Worm (Caenorhabditis elegans) whole organism, L2 larva: ENCODE measurements around the gene srh-279.

Source experiments
- C34F6.9 ChIP-seq: fragments of 150-350 bp; optimal IDR thresholded peaks from 2 replicates; lab custom pipeline; 2014; ENCODE audit warnings: missing biosample characterization, missing genetic modification characterization
- F13H6.1 ChIP-seq: sonication (generic microtip); optimal IDR thresholded peaks from 2 replicates; lab custom pipeline; 2016; ENCODE audit warnings: missing genetic modification characterization, missing compliant biosample characterization
- R02D3.7 ChIP-seq: fragments of 150-350 bp; optimal IDR thresholded peaks from 2 replicates; lab custom pipeline; 2014; ENCODE audit warnings: missing biosample characterization, missing genetic modification characterization
- Y55F3AM.14 ChIP-seq: fragments of 200-800 bp; sonication (Bioruptor generic); optimal IDR thresholded peaks from 2 replicates; lab custom pipeline; 2018; ENCODE audit warnings: mild to moderate bottlenecking, missing genetic modification characterization, missing compliant biosample characterization
- alr-1 ChIP-seq: fragments of 150-350 bp; optimal IDR thresholded peaks from 2 replicates; lab custom pipeline; 2014; ENCODE audit warnings: missing biosample characterization, missing genetic modification characterization
- aly-2 ChIP-seq: fragments of 150-350 bp; optimal IDR thresholded peaks from 2 replicates; lab custom pipeline; 2014; ENCODE audit warnings: missing biosample characterization, missing genetic modification characterization
- ama-1 ChIP-seq: fragments of 150-350 bp; optimal IDR thresholded peaks from 2 replicates; lab custom pipeline; 2018; ENCODE audit warnings: inconsistent platforms
- blmp-1 ChIP-seq: sonication (generic microtip); optimal IDR thresholded peaks from 2 replicates; lab custom pipeline; 2017; ENCODE audit warnings: missing genetic modification characterization, mild to moderate bottlenecking, missing compliant biosample characterization, antibody characterized with exemption, moderate library complexity; ENCODE audit not compliant: insufficient read depth
- ceh-16 ChIP-seq: fragments of 150-350 bp; optimal IDR thresholded peaks from 2 replicates; lab custom pipeline; 2014; ENCODE audit warnings: missing biosample characterization, missing genetic modification characterization
- ceh-82 ChIP-seq: fragments of 150-350 bp; optimal IDR thresholded peaks from 2 replicates; lab custom pipeline; 2014; ENCODE audit warnings: missing biosample characterization, missing genetic modification characterization
- crh-2 ChIP-seq: sonication (generic microtip); optimal IDR thresholded peaks from 2 replicates; lab custom pipeline; 2017; ENCODE audit warnings: missing biosample characterization, missing genetic modification characterization
- dmd-4 ChIP-seq: sonication (generic microtip); optimal IDR thresholded peaks from 2 replicates; lab custom pipeline; 2017; ENCODE audit warnings: missing biosample characterization, missing genetic modification characterization
- egl-27 ChIP-seq: sonication (generic microtip); optimal IDR thresholded peaks from 3 replicates; lab custom pipeline; 2017; ENCODE audit warnings: missing biosample characterization, missing genetic modification reagents, missing genetic modification characterization
- elt-1 ChIP-seq: fragments of 150-350 bp; optimal IDR thresholded peaks from 2 replicates; lab custom pipeline; 2014; ENCODE audit warnings: missing biosample characterization, missing genetic modification characterization
- elt-3 ChIP-seq: sonication (generic microtip); optimal IDR thresholded peaks from 2 replicates; lab custom pipeline; 2017; ENCODE audit warnings: missing biosample characterization, missing genetic modification characterization
- fos-1 ChIP-seq: fragments of 150-350 bp; optimal IDR thresholded peaks from 2 replicates; lab custom pipeline; 2014; ENCODE audit warnings: missing biosample characterization, missing genetic modification characterization
- gmeb-1 ChIP-seq: fragments of 150-350 bp; optimal IDR thresholded peaks from 2 replicates; lab custom pipeline; 2014; ENCODE audit warnings: missing biosample characterization, missing genetic modification characterization
- lin-13 ChIP-seq: fragments of 150-350 bp; optimal IDR thresholded peaks from 2 replicates; lab custom pipeline; 2014; ENCODE audit warnings: missing biosample characterization, missing genetic modification reagents, missing genetic modification characterization
- lin-39 ChIP-seq: fragments of 150-350 bp; optimal IDR thresholded peaks from 2 replicates; lab custom pipeline; 2014; ENCODE audit warnings: missing biosample characterization, missing genetic modification reagents, missing genetic modification characterization
- lsy-2 ChIP-seq, 2 experiments: fragments of 150-350 bp in 1 of 2; sonication (generic microtip) in 1 of 2; optimal IDR thresholded peaks; 2 replicates each; lab custom pipeline; 2014 to 2017; ENCODE audit warnings: missing biosample characterization in 2 of 2, missing genetic modification characterization in 2 of 2
- mab-5 ChIP-seq: fragments of 150-350 bp; optimal IDR thresholded peaks from 2 replicates; lab custom pipeline; 2014; ENCODE audit warnings: missing biosample characterization, missing genetic modification characterization
- mbf-1 ChIP-seq: sonication (generic microtip); optimal IDR thresholded peaks from 2 replicates; lab custom pipeline; 2017; ENCODE audit warnings: missing biosample characterization, missing genetic modification characterization
- mdl-1 ChIP-seq, 2 experiments: fragments of 150-350 bp in 1 of 2; sonication (generic microtip) in 1 of 2; optimal IDR thresholded peaks; 2 replicates each; lab custom pipeline; 2017; ENCODE audit warnings: missing biosample characterization in 2 of 2, missing genetic modification characterization in 2 of 2
- nhr-10 ChIP-seq: sonication (generic microtip); optimal IDR thresholded peaks from 2 replicates; lab custom pipeline; 2017; ENCODE audit warnings: missing biosample characterization, missing genetic modification characterization
- nhr-11 ChIP-seq: fragments of 150-350 bp; optimal IDR thresholded peaks from 2 replicates; lab custom pipeline; 2014; ENCODE audit warnings: missing biosample characterization, missing genetic modification characterization
- nhr-129 ChIP-seq: fragments of 150-350 bp; optimal IDR thresholded peaks from 2 replicates; lab custom pipeline; 2014; ENCODE audit warnings: missing biosample characterization, missing genetic modification characterization
- nhr-21 ChIP-seq: fragments of 150-350 bp; optimal IDR thresholded peaks from 2 replicates; lab custom pipeline; 2014; ENCODE audit warnings: missing biosample characterization, missing genetic modification characterization
- nhr-23 ChIP-seq: fragments of 150-350 bp; optimal IDR thresholded peaks from 2 replicates; lab custom pipeline; 2014; ENCODE audit warnings: missing biosample characterization, missing genetic modification reagents, missing genetic modification characterization
- nhr-237 ChIP-seq: fragments of 150-350 bp; optimal IDR thresholded peaks from 2 replicates; lab custom pipeline; 2014; ENCODE audit warnings: missing biosample characterization, missing genetic modification characterization
- nhr-25 ChIP-seq: fragments of 150-350 bp; sonication (generic microtip); optimal IDR thresholded peaks from 3 replicates; lab custom pipeline; 2014; ENCODE audit warnings: missing biosample characterization, missing genetic modification characterization
- nhr-77 ChIP-seq: fragments of 150-350 bp; optimal IDR thresholded peaks from 2 replicates; lab custom pipeline; 2014; ENCODE audit warnings: missing biosample characterization, missing genetic modification characterization
- sem-4 ChIP-seq: fragments of 150-350 bp; optimal IDR thresholded peaks from 2 replicates; lab custom pipeline; 2014; ENCODE audit warnings: missing biosample characterization, missing genetic modification reagents, missing genetic modification characterization
- skn-1 ChIP-seq: sonication (generic microtip); optimal IDR thresholded peaks from 2 replicates; lab custom pipeline; 2017; ENCODE audit warnings: missing biosample characterization, missing genetic modification characterization
- sma-3 ChIP-seq: sonication (generic microtip); optimal IDR thresholded peaks from 2 replicates; lab custom pipeline; 2016; ENCODE audit warnings: missing genetic modification reagents, missing genetic modification characterization, missing compliant biosample characterization
- sma-9 ChIP-seq, 2 experiments: fragments of 150-350 bp in 1 of 2; sonication (generic microtip) in 1 of 2; optimal IDR thresholded peaks; 2 replicates each; lab custom pipeline; 2014 to 2016; ENCODE audit warnings: missing genetic modification characterization in 2 of 2, mild to moderate bottlenecking in 1 of 2, missing biosample characterization in 1 of 2, missing compliant biosample characterization in 1 of 2, missing genetic modification reagents in 1 of 2, moderate library complexity in 1 of 2
- snpc-4 ChIP-seq: fragments of 150-350 bp; optimal IDR thresholded peaks from 2 replicates; lab custom pipeline; 2014; ENCODE audit warnings: missing biosample characterization, missing genetic modification characterization
- unc-39 ChIP-seq: fragments of 150-350 bp; optimal IDR thresholded peaks from 2 replicates; lab custom pipeline; 2014; ENCODE audit warnings: missing biosample characterization, missing genetic modification characterization
- unc-62 ChIP-seq: fragments of 150-350 bp; optimal IDR thresholded peaks from 2 replicates; lab custom pipeline; 2014; ENCODE audit warnings: missing biosample characterization, missing genetic modification reagents, missing genetic modification characterization
- ztf-1 ChIP-seq: fragments of 200-800 bp; sonication (Bioruptor generic); conservative IDR thresholded peaks from 2 replicates; pipeline ENCODE4 v1.3.6; 2022; ENCODE audit warnings: missing genetic modification characterization, missing compliant biosample characterization
- ztf-11 ChIP-seq: sonication (generic microtip); optimal IDR thresholded peaks from 2 replicates; lab custom pipeline; 2017; ENCODE audit warnings: missing biosample characterization, missing genetic modification characterization

Gene srh-279

DNA sequence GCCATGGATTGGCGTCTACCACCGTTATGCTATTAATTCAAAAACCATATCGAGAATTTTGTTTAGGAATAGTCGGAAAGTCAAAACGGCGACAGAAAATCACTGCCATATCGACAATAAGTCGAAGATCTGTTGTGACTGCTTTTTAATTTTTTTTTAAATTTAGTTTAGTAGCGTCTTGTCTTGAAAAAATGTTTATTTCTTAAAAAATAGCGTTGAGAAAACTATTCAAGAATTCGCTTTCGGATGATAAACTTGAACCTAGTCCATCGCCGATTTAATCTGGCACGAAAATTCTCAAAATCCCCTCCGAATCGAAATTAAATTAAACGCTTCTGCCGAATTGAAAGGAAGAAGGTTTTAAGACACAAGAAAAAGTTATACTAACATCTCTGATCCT lies at the start of gene srh-279:
srh-279 (plus strand) TSS at position 301 of the 400 bp plus-strand sequence.
- TF ChIP-seq Y55F3AM.14 (no peak), ama-1 (lab: Kevin White, UChicago) (no peak), nhr-25 (no peak), unc-62 (GFP tag; lab: Kevin White, UChicago) (no peak), lsy-2 (tag; optimal IDR thresholded peaks at IDR 0.05; lab: Kevin White, UChicago) (no peak), nhr-23 (tag; lab: Kevin White, UChicago) (no peak), sem-4 (tag; lab: Kevin White, UChicago) (no peak), mbf-1 (tag; lab: Kevin White, UChicago) (no peak), sma-9 (GFP tag; optimal IDR thresholded peaks at IDR 0.05; lab: Kevin White, UChicago) (no peak), sma-9 (tag; optimal IDR thresholded peaks at IDR 0.05; lab: Kevin White, UChicago) (no peak), nhr-11 (no peak), nhr-10 (no peak)

DNA sequence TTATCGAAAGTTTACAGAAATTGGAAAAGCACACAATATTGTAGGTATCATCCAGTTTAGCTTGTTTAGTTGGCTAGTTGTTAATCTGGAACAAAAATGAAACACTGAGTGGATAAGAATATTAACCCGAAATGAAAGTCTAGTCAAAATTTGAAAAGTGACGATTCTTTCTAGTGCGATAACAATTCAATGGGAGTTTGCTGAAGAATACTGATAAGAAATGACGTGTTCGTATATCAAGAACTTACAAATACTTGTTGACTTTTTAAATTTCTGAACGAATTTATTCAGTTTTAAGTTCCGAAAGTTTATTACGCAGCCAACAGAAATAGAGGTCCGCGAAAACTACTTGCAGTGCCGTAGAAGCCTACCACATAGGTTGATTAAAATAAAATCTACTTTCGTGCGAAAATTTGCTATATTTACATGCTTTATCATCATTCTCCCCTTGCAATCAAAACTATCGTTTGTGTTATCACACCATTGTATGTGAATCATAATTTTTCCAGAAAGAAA lies 49.1 kb upstream of the srh-279 start, which contains the start of gene fbxa-88:
fbxa-88 (minus strand) TSS at position 51 of the 516 bp plus-strand sequence.
- TF ChIP-seq nhr-77 (tag; lab: Kevin White, UChicago) = no peak
- TF ChIP-seq sma-9 (GFP tag; optimal IDR thresholded peaks at IDR 0.05; lab: Kevin White, UChicago) = peak; percentile 17
- no peak for TF ChIP-seq sma-9 (tag; optimal IDR thresholded peaks at IDR 0.05; lab: Kevin White, UChicago)
- TF ChIP-seq nhr-129 = no peak
- no peak for TF ChIP-seq skn-1 (tag; lab: Kevin White, UChicago)
- TF ChIP-seq fos-1 (tag; lab: Kevin White, UChicago) = peak; percentile 77
- TF ChIP-seq egl-27 (tag; lab: Kevin White, UChicago) = no peak
- TF ChIP-seq sma-3 (GFP tag; lab: Kevin White, UChicago) = no peak
- TF ChIP-seq alr-1 = no peak
- TF ChIP-seq, all 48 proteins: peak for 2

- no peak for TF ChIP-seq C34F6.9
- TF ChIP-seq Y55F3AM.14 = no peak
- TF ChIP-seq blmp-1 = no peak
- TF ChIP-seq unc-39 = no peak
- no peak for TF ChIP-seq ztf-11 (tag; lab: Kevin White, UChicago)
- no peak for TF ChIP-seq elt-1 (tag; lab: Kevin White, UChicago)
- no peak for TF ChIP-seq lin-13 (GFP tag; lab: Kevin White, UChicago)
- TF ChIP-seq nhr-23 (tag; lab: Kevin White, UChicago) = no peak
- TF ChIP-seq alr-1 = no peak
- TF ChIP-seq elt-3 = no peak
- TF ChIP-seq sem-4 (tag; lab: Kevin White, UChicago) = no peak
These were observed 47.2 kb upstream of the srh-279 start for ce11 chrV:16145009-16145408.

DNA sequence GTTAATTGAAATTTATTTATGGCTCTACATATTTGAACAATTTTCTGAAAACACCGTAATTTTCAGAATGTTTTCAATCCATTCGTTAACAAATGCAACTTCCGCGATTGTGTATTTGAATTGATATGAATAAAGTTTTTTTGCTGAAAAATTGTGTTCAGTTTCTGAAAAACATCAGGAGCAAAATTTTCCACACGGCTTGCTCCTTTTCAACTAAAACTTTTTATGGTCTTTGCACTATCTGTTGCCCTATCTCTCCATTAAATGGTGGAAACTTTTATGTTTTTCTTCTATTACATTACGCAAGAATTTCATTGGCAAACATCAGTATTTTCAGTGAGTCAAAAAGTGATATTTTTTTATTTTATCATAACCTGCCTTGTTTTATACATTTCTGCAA lies 43.4 kb upstream of the srh-279 start, which contains the start of gene F10A3.4:
F10A3.4 (plus strand) TSS at position 301 of the 400 bp plus-strand sequence.
- no peak for TF ChIP-seq sma-9 (GFP tag; optimal IDR thresholded peaks at IDR 0.05; lab: Kevin White, UChicago)
- TF ChIP-seq sma-9 (tag; optimal IDR thresholded peaks at IDR 0.05; lab: Kevin White, UChicago) = no peak
- TF ChIP-seq aly-2 (tag; lab: Kevin White, UChicago) = no peak
- TF ChIP-seq lin-13 (GFP tag; lab: Kevin White, UChicago) = no peak
- TF ChIP-seq gmeb-1 (tag; lab: Kevin White, UChicago) = no peak
- no peak for TF ChIP-seq crh-2
- TF ChIP-seq mbf-1 (tag; lab: Kevin White, UChicago) = no peak
- TF ChIP-seq nhr-11 = no peak
- TF ChIP-seq nhr-10 = no peak
- no peak for TF ChIP-seq elt-1 (tag; lab: Kevin White, UChicago)
- no peak for TF ChIP-seq nhr-129
- no peak for TF ChIP-seq nhr-21
- no peak for TF ChIP-seq nhr-23 (tag; lab: Kevin White, UChicago)
- no peak for TF ChIP-seq elt-3
- no peak for TF ChIP-seq mdl-1 (tag; optimal IDR thresholded peaks at IDR 0.05; lab: Kevin White, UChicago)
- TF ChIP-seq mab-5 (tag; lab: Kevin White, UChicago) = no peak
- no peak for TF ChIP-seq nhr-25

ce11 chrV:16153375-16153774 lies 38.8 kb upstream of the srh-279 start, which contains the start of gene str-254:
str-254 (minus strand) TSS chrV:16153475.
- no peak for TF ChIP-seq nhr-237 (tag; lab: Kevin White, UChicago)
- TF ChIP-seq sma-3 (GFP tag; lab: Kevin White, UChicago) = no peak
- no peak for TF ChIP-seq ceh-82 (tag; lab: Kevin White, UChicago)
- TF ChIP-seq R02D3.7 (tag; lab: Kevin White, UChicago) = no peak
- no peak for TF ChIP-seq nhr-21
- TF ChIP-seq lin-39 (tag; lab: Kevin White, UChicago) = no peak
- TF ChIP-seq F13H6.1 (tag; lab: Kevin White, UChicago) = no peak
- no peak for TF ChIP-seq dmd-4 (tag; lab: Kevin White, UChicago)
- TF ChIP-seq lsy-2 (tag; optimal IDR thresholded peaks at IDR 0.05; lab: Kevin White, UChicago) = no peak
- TF ChIP-seq mdl-1 (tag; optimal IDR thresholded peaks at IDR 0.05; lab: Kevin White, UChicago) = no peak
- no peak for TF ChIP-seq snpc-4 (tag; lab: Kevin White, UChicago)
- TF ChIP-seq lin-13 (GFP tag; lab: Kevin White, UChicago) = no peak
- no peak for TF ChIP-seq sem-4 (tag; lab: Kevin White, UChicago)
- TF ChIP-seq elt-3 = no peak
- TF ChIP-seq ceh-16 = no peak
- TF ChIP-seq nhr-77 (tag; lab: Kevin White, UChicago) = no peak
- no peak for TF ChIP-seq ztf-1 (GFP tag; lab: Robert Waterston, UW)
- TF ChIP-seq ztf-11 (tag; lab: Kevin White, UChicago) = no peak
